Fruit fly (Drosophila melanogaster): Measurements from ENCODE around the gene CG43169.

dm6 chr3L:8891167-8891618 lies 2.8 kb upstream of the CG43169 start, which contains the start of gene Mcm7:
- TF ChIP-seq CG14860 (GFP tag; IDR thresholded peaks at IDR 0.05; ENCODE audit: partially characterized antibody) (no peak), fd102C (GFP tag; optimal IDR thresholded peaks at IDR 0.05) (no peak)

All from whole organism, embryonic.